Fruit fly (Drosophila melanogaster) whole organism, embryonic: ENCODE results near the gene Prp39.

Source experiments
- Antp ChIP-seq: fragments of 200-800 bp; sonication (Bioruptor generic); optimal IDR thresholded peaks from 3 replicates; lab custom pipeline; 2016; ENCODE audit warnings: missing biosample characterization, missing genetic modification characterization
- BEAF-32 ChIP-seq: fragments of 200-800 bp; sonication (Bioruptor generic); optimal IDR thresholded peaks from 3 replicates; lab custom pipeline; 2017; ENCODE audit warnings: missing biosample characterization, missing genetic modification characterization, mild to moderate bottlenecking, moderate library complexity, missing genetic modification reagents
- Bdp1 ChIP-seq: fragments of 200-800 bp; sonication (Bioruptor generic); optimal IDR thresholded peaks from 3 replicates; lab custom pipeline; 2016; ENCODE audit warnings: missing biosample characterization, missing genetic modification characterization
- Bgb ChIP-seq: fragments of 200-800 bp; sonication (Bioruptor generic); IDR thresholded peaks from 2 replicates; pipeline ENCODE4 v1.3.6; 2022; ENCODE audit warnings: missing biosample characterization, missing genetic modification characterization; ENCODE audit not compliant: partially characterized antibody
- CG10274 ChIP-seq: fragments of 200-800 bp; sonication (Bioruptor generic); optimal IDR thresholded peaks from 3 replicates; lab custom pipeline; 2017; ENCODE audit warnings: missing biosample characterization, mild to moderate bottlenecking, missing genetic modification characterization
- CG10565 ChIP-seq: fragments of 200-800 bp; sonication (Bioruptor generic); optimal IDR thresholded peaks from 3 replicates; lab custom pipeline; 2016; ENCODE audit warnings: missing biosample characterization, mild to moderate bottlenecking, missing genetic modification characterization
- CG11085 ChIP-seq: fragments of 200-800 bp; sonication (Bioruptor generic); IDR thresholded peaks from 2 replicates; pipeline ENCODE4 v1.3.6; 2022; ENCODE audit warnings: missing biosample characterization, missing genetic modification characterization
- CG12104 ChIP-seq: fragments of 200-800 bp; sonication (Bioruptor generic); optimal IDR thresholded peaks from 3 replicates; lab custom pipeline; 2016; ENCODE audit warnings: missing biosample characterization, missing genetic modification characterization
- CG12219 ChIP-seq: fragments of 200-800 bp; sonication (Bioruptor generic); optimal IDR thresholded peaks from 3 replicates; lab custom pipeline; 2018; ENCODE audit warnings: missing biosample characterization, mild to moderate bottlenecking, missing genetic modification characterization
- CG1233 ChIP-seq: fragments of 200-800 bp; sonication (Bioruptor generic); optimal IDR thresholded peaks from 4 replicates; lab custom pipeline; 2018; ENCODE audit warnings: missing biosample characterization, mild to moderate bottlenecking, missing genetic modification characterization
- CG13287 ChIP-seq: fragments of 200-800 bp; sonication (Bioruptor generic); IDR thresholded peaks from 2 replicates; pipeline ENCODE4 v1.3.6; 2022; ENCODE audit warnings: missing biosample characterization, missing genetic modification characterization; ENCODE audit not compliant: partially characterized antibody
- CG15514 ChIP-seq: fragments of 200-800 bp; sonication (Bioruptor generic); optimal IDR thresholded peaks from 3 replicates; lab custom pipeline; 2017; ENCODE audit warnings: missing biosample characterization, missing genetic modification characterization, mild to moderate bottlenecking, moderate library complexity, missing genetic modification reagents
- CG15696 ChIP-seq: fragments of 200-800 bp; sonication (Bioruptor generic); optimal IDR thresholded peaks from 2 replicates; lab custom pipeline; 2019; ENCODE audit warnings: missing biosample characterization, mild to moderate bottlenecking, missing genetic modification characterization, moderate library complexity
- CG16813 ChIP-seq: fragments of 200-800 bp; sonication (Bioruptor generic); IDR thresholded peaks from 3 replicates; pipeline ENCODE4 v1.3.6; 2022; ENCODE audit warnings: missing biosample characterization, missing genetic modification characterization; ENCODE audit not compliant: partially characterized antibody
- CG17186 ChIP-seq: fragments of 200-800 bp; sonication (Bioruptor generic); optimal IDR thresholded peaks from 3 replicates; lab custom pipeline; 2017; ENCODE audit warnings: missing biosample characterization, missing genetic modification reagents, missing genetic modification characterization
- CG17328 ChIP-seq: fragments of 200-800 bp; sonication (Bioruptor generic); IDR thresholded peaks from 2 replicates; pipeline ENCODE4 v1.3.6; 2022; ENCODE audit warnings: missing biosample characterization, missing genetic modification characterization
- CG17359 ChIP-seq: fragments of 200-800 bp; sonication (Bioruptor generic); optimal IDR thresholded peaks from 3 replicates; lab custom pipeline; 2018; ENCODE audit warnings: missing biosample characterization, mild to moderate bottlenecking, missing genetic modification characterization, moderate library complexity
- CG17361 ChIP-seq: fragments of 200-800 bp; sonication (Bioruptor generic); IDR thresholded peaks from 3 replicates; pipeline ENCODE4 v1.3.6; 2022; ENCODE audit warnings: missing biosample characterization, missing genetic modification characterization
- CG17829 ChIP-seq: fragments of 200-800 bp; optimal IDR thresholded peaks from 2 replicates; lab custom pipeline; 2019; ENCODE audit warnings: missing biosample characterization, mild to moderate bottlenecking, missing genetic modification characterization, moderate library complexity
- CG2120 ChIP-seq: fragments of 200-800 bp; sonication (Bioruptor generic); optimal IDR thresholded peaks from 3 replicates; lab custom pipeline; 2016; ENCODE audit warnings: missing biosample characterization, missing genetic modification characterization
- CG30403 ChIP-seq: fragments of 200-800 bp; sonication (Bioruptor generic); optimal IDR thresholded peaks from 3 replicates; lab custom pipeline; 2016; ENCODE audit warnings: missing biosample characterization, missing genetic modification characterization
- CG34422 ChIP-seq: fragments of 200-800 bp; sonication (Bioruptor generic); IDR thresholded peaks from 3 replicates; pipeline ENCODE4 v1.3.6; 2022; ENCODE audit warnings: missing biosample characterization, missing genetic modification characterization
- CG6683 ChIP-seq: fragments of 200-800 bp; sonication (Bioruptor generic); optimal IDR thresholded peaks from 2 replicates; lab custom pipeline; 2017; ENCODE audit warnings: missing biosample characterization, mild to moderate bottlenecking, missing genetic modification characterization, missing genetic modification reagents
- CG7987 ChIP-seq: fragments of 200-800 bp; sonication (Bioruptor generic); optimal IDR thresholded peaks from 2 replicates; lab custom pipeline; 2018; ENCODE audit warnings: missing biosample characterization, mild to moderate bottlenecking, missing genetic modification characterization, moderate library complexity
- CHES-1-like ChIP-seq: fragments of 200-800 bp; sonication (Bioruptor generic); optimal IDR thresholded peaks from 2 replicates; lab custom pipeline; 2016; ENCODE audit warnings: missing biosample characterization, missing genetic modification characterization
- Drgx ChIP-seq: fragments of 200-800 bp; sonication (Bioruptor generic); IDR thresholded peaks from 2 replicates; pipeline ENCODE4 v1.3.6; 2022; ENCODE audit warnings: missing biosample characterization, missing genetic modification characterization
- HmgZ ChIP-seq: fragments of 200-800 bp; sonication (Bioruptor generic); optimal IDR thresholded peaks from 2 replicates; lab custom pipeline; 2018; ENCODE audit warnings: missing biosample characterization, mild to moderate bottlenecking, missing genetic modification characterization
- NC2β ChIP-seq: fragments of 200-800 bp; sonication (Bioruptor generic); optimal IDR thresholded peaks from 2 replicates; lab custom pipeline; 2016; ENCODE audit warnings: missing biosample characterization, missing genetic modification characterization
- Pdp1 ChIP-seq, 2 experiments: fragments of 200-800 bp; sonication (Bioruptor generic); optimal IDR thresholded peaks; 3 replicates each; lab custom pipeline; 2016; ENCODE audit warnings: missing biosample characterization in 2 of 2, missing genetic modification characterization in 2 of 2, mild to moderate bottlenecking in 1 of 2, moderate library complexity in 1 of 2
- Trl ChIP-seq, 3 experiments: fragments of >200 bp in 2 of 3; fragments of 200-800 bp in 1 of 3; sonication (Bioruptor generic) in 1 of 3; optimal IDR thresholded peaks; 2 replicates in 1 of 3; 3 replicates in 2 of 3; lab custom pipeline; 2016 to 2017; ENCODE audit warnings: missing biosample characterization in 1 of 3, missing genetic modification characterization in 1 of 3
- ac ChIP-seq: fragments of 200-800 bp; sonication (Bioruptor generic); optimal IDR thresholded peaks from 3 replicates; lab custom pipeline; 2017; ENCODE audit warnings: missing biosample characterization, mild to moderate bottlenecking, missing genetic modification characterization
- bbx ChIP-seq: fragments of 200-800 bp; sonication (Bioruptor generic); IDR thresholded peaks from 2 replicates; pipeline ENCODE4 v1.3.6; 2022; ENCODE audit warnings: missing biosample characterization, missing genetic modification characterization; ENCODE audit not compliant: partially characterized antibody
- chinmo ChIP-seq: fragments of 200-800 bp; sonication (Bioruptor generic); IDR thresholded peaks from 4 replicates; pipeline ENCODE4 v1.3.6; 2022; ENCODE audit warnings: missing biosample characterization, missing genetic modification characterization; ENCODE audit not compliant: partially characterized antibody
- chm ChIP-seq: fragments of 200-800 bp; sonication (Bioruptor generic); IDR thresholded peaks from 2 replicates; pipeline ENCODE4 v1.3.6; 2022; ENCODE audit warnings: missing biosample characterization, missing genetic modification characterization
- fd96Cb ChIP-seq: fragments of 200-800 bp; sonication (Bioruptor generic); optimal IDR thresholded peaks from 2 replicates; lab custom pipeline; 2018; ENCODE audit warnings: missing biosample characterization, mild to moderate bottlenecking, missing genetic modification characterization, moderate library complexity
- gce ChIP-seq: fragments of 200-800 bp; sonication (Bioruptor generic); IDR thresholded peaks from 3 replicates; pipeline ENCODE4 v1.3.6; 2022; ENCODE audit warnings: missing biosample characterization, missing genetic modification characterization
- lov ChIP-seq, 2 experiments: fragments of 200-800 bp in 1 of 2; fragments of >200 bp in 1 of 2; sonication (Bioruptor generic) in 1 of 2; IDR thresholded peaks in 1 of 2; optimal IDR thresholded peaks in 1 of 2; 2 replicates in 1 of 2; 3 replicates in 1 of 2; pipeline versions ENCODE4 v1.3.6 to Lab custom; 2017 to 2022; ENCODE audit warnings: missing biosample characterization in 1 of 2, missing genetic modification characterization in 1 of 2
- otp ChIP-seq: fragments of 200-800 bp; sonication (Bioruptor generic); IDR thresholded peaks from 3 replicates; pipeline ENCODE4, ENCODE4 v1.3.6; 2022; ENCODE audit warnings: missing biosample characterization, missing genetic modification characterization
- repo ChIP-seq: fragments of 200-800 bp; sonication (Bioruptor generic); optimal IDR thresholded peaks from 2 replicates; lab custom pipeline; 2016; ENCODE audit warnings: missing biosample characterization, missing genetic modification characterization
- rib ChIP-seq: fragments of 200-800 bp; sonication (Bioruptor generic); IDR thresholded peaks from 2 replicates; pipeline ENCODE4 v1.3.6; 2022; ENCODE audit warnings: missing biosample characterization, missing genetic modification characterization
- sd ChIP-seq: fragments of 200-800 bp; sonication (Bioruptor generic); optimal IDR thresholded peaks from 3 replicates; lab custom pipeline; 2018; ENCODE audit warnings: missing biosample characterization, mild to moderate bottlenecking, missing genetic modification characterization, moderate library complexity
- sna ChIP-seq: fragments of 200-800 bp; sonication (Bioruptor generic); IDR thresholded peaks from 2 replicates; pipeline ENCODE4 v1.3.6; 2022; ENCODE audit warnings: missing biosample characterization, missing genetic modification characterization; ENCODE audit not compliant: partially characterized antibody
- ssp ChIP-seq: fragments of 200-800 bp; sonication (Bioruptor generic); IDR thresholded peaks from 2 replicates; pipeline ENCODE4 v1.3.6; 2022; ENCODE audit warnings: missing biosample characterization, missing genetic modification characterization
- sug ChIP-seq: fragments of 200-800 bp; optimal IDR thresholded peaks from 2 replicates; lab custom pipeline; 2019; ENCODE audit warnings: missing biosample characterization, mild to moderate bottlenecking, missing genetic modification characterization, moderate library complexity
- wor ChIP-seq: fragments of 200-800 bp; sonication (Bioruptor generic); IDR thresholded peaks from 2 replicates; pipeline ENCODE4 v1.3.6; 2022; ENCODE audit warnings: missing biosample characterization, missing genetic modification characterization
- zfh1 ChIP-seq: fragments of 200-800 bp; sonication (Bioruptor generic); IDR thresholded peaks from 3 replicates; pipeline ENCODE4 v1.3.6; 2022; ENCODE audit warnings: missing biosample characterization, missing genetic modification characterization

Prp39 gene

dm6 chr3R:28858241-28858647, 46.3 kb downstream of the Prp39 start (continued):
- no peak for TF ChIP-seq CG6683
- 0 out of 2 replicates have a peak, but pooled peaks have one; percentile 10 for TF ChIP-seq bbx (GFP tag; lab: Robert Waterston, UW)
- no peak for TF ChIP-seq Bdp1
- TF ChIP-seq CG10565 (GFP tag; lab: Kevin White, UChicago) = no peak
- TF ChIP-seq BEAF-32 (GFP tag; lab: Kevin White, UChicago) = peak; percentile 5
- no peak for TF ChIP-seq CG17186 (GFP tag; lab: Kevin White, UChicago)

dm6 chr3R:28859058-28859526, 47.2 kb downstream of the Prp39 start, which contains the start of gene Inx3:
Gene Inx3, minus strand, starts transcription at chr3R:28859497.
- peak; percentile 72; the same call in 2 of the 4 replicates for TF ChIP-seq chinmo (GFP tag; lab: Robert Waterston, UW)
- peak; percentile 97 for TF ChIP-seq CG15514
- TF ChIP-seq CG2120 (GFP tag; lab: Kevin White, UChicago) = no peak
- no peak for TF ChIP-seq CG17359 (tag; lab: Kevin White, UChicago)
- TF ChIP-seq CG17361 (GFP tag; lab: Robert Waterston, UW) = no peak
- no peak for TF ChIP-seq HmgZ (tag; lab: Kevin White, UChicago)
- TF ChIP-seq ac (GFP tag; lab: Kevin White, UChicago) = peak; percentile 46
- TF ChIP-seq sd (tag; lab: Kevin White, UChicago) = no peak
- no peak for TF ChIP-seq CG11085 (GFP tag; lab: Robert Waterston, UW)
- TF ChIP-seq ssp (GFP tag; lab: Robert Waterston, UW) = no peak
- TF ChIP-seq NC2β (GFP tag; lab: Kevin White, UChicago) = peak; percentile 2
- TF ChIP-seq sug = no peak
- peak; percentile 44 for TF ChIP-seq CG13287 (GFP tag; lab: Robert Waterston, UW)
- TF ChIP-seq otp (GFP tag; lab: Robert Waterston, UW) = peak; percentile 67; the same call in 1 of the 3 replicates
- TF ChIP-seq CG12104 (GFP tag; lab: Kevin White, UChicago) = no peak
- TF ChIP-seq Drgx (GFP tag; lab: Robert Waterston, UW) = 0 out of 2 replicates have a peak, but pooled peaks have one; percentile 26
- TF ChIP-seq chm (GFP tag; lab: Robert Waterston, UW) = peak; percentile 75; the same call in 1 of the 2 replicates
- peak; percentile 45; the same call in 1 of the 3 replicates for TF ChIP-seq CG34422 (GFP tag; lab: Robert Waterston, UW)
- 0 out of 3 replicates have a peak, but pooled peaks have one; percentile 28 for TF ChIP-seq gce
- peak; percentile 8 for TF ChIP-seq CG1233
- TF ChIP-seq Trl (optimal IDR thresholded peaks at IDR 0.05; lab: Kevin White, UChicago) = peak; percentile 71 to 91
- no peak for TF ChIP-seq Trl (GFP tag; optimal IDR thresholded peaks at IDR 0.05; lab: Kevin White, UChicago)
- TF ChIP-seq Pdp1 (GFP tag; optimal IDR thresholded peaks at IDR 0.05; lab: Kevin White, UChicago) = peak in 1 of 2 experiments; percentile 3
- 0 out of 2 replicates have a peak, but pooled peaks have one; percentile 32 for TF ChIP-seq CG17328 (GFP tag; lab: Robert Waterston, UW)
- TF ChIP-seq Antp (GFP tag; lab: Kevin White, UChicago) = no peak
- no peak for TF ChIP-seq fd96Cb (tag; lab: Kevin White, UChicago)
- no peak for TF ChIP-seq CHES-1-like (GFP tag; lab: Kevin White, UChicago)
- peak; percentile 8 for TF ChIP-seq repo
- TF ChIP-seq lov (optimal IDR thresholded peaks at IDR 0.05; lab: Kevin White, UChicago) = no peak
- TF ChIP-seq lov (GFP tag; IDR thresholded peaks at IDR 0.05; lab: Robert Waterston, UW) = no peak
- TF ChIP-seq CG17829 (tag; lab: Kevin White, UChicago) = peak; percentile 35
- no peak for TF ChIP-seq CG30403
- TF ChIP-seq rib = peak; percentile 69; the same call in 1 of the 2 replicates
- 0 out of 2 replicates have a peak, but pooled peaks have one; percentile 30 for TF ChIP-seq sna (GFP tag; lab: Robert Waterston, UW)
- no peak for TF ChIP-seq CG15696 (tag; lab: Kevin White, UChicago)
- peak; percentile 24; the same call in 1 of the 2 replicates for TF ChIP-seq Bgb (GFP tag; lab: Robert Waterston, UW)
- TF ChIP-seq CG12219 (GFP tag; lab: Kevin White, UChicago) = peak; percentile 12
- no peak for TF ChIP-seq CG17186 (GFP tag; lab: Kevin White, UChicago)
- no peak for TF ChIP-seq wor (GFP tag; lab: Robert Waterston, UW)
- TF ChIP-seq CG16813 (GFP tag; lab: Robert Waterston, UW) = peak; percentile 30; the same call in 1 of the 3 replicates
- TF ChIP-seq CG10274 (GFP tag; lab: Kevin White, UChicago) = no peak
- peak; percentile 7 for TF ChIP-seq CG7987 (GFP tag; lab: Kevin White, UChicago)
- TF ChIP-seq zfh1 (GFP tag; lab: Robert Waterston, UW) = peak; percentile 56; the same call in 1 of the 3 replicates
